Fruit fly (Drosophila melanogaster) whole organism, embryonic: ENCODE measurements around the gene Abcd1.

Experiments used
- CG12155 ChIP-seq: fragments of 200-800 bp; sonication (Bioruptor generic); optimal IDR thresholded peaks from 3 replicates; lab custom pipeline; 2016; ENCODE audit warnings: missing biosample characterization, missing genetic modification characterization

Abcd1 gene

dm6 chr4:135953-136352, 57.7 kb downstream of the Abcd1 start (continued):
- TF ChIP-seq CG12155 (GFP tag; lab: Kevin White, UChicago): no peak
